Worm (Caenorhabditis elegans): Measurements from ENCODE around the gene rap-2.

The rap-2 gene

DNA sequence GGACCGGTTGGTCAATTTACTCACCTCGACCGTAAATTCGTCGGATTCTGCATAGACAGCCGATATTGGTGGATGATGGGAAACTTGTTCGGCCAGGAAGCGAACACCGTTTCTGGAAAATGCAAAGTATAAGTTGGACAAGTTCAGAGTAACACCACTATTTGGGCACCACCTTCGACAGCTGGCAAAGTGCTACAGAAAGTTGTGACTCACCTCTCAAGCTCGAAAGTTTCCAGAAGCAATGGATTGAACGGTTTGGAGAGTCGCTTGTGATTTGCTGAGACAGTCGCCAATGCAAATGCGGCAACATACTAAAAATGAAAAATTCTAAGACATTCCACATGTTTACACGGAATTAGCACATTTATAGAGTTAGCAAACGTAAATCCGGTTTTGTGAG lies 50.6 kb downstream of the rap-2 start:
- no peak for TF ChIP-seq ztf-11 (tag; optimal IDR thresholded peaks at IDR 0.05)
- TF ChIP-seq dpl-1 (GFP tag; optimal IDR thresholded peaks at IDR 0.05) = no peak
- TF ChIP-seq aha-1 (tag) = peak; percentile 90

DNA sequence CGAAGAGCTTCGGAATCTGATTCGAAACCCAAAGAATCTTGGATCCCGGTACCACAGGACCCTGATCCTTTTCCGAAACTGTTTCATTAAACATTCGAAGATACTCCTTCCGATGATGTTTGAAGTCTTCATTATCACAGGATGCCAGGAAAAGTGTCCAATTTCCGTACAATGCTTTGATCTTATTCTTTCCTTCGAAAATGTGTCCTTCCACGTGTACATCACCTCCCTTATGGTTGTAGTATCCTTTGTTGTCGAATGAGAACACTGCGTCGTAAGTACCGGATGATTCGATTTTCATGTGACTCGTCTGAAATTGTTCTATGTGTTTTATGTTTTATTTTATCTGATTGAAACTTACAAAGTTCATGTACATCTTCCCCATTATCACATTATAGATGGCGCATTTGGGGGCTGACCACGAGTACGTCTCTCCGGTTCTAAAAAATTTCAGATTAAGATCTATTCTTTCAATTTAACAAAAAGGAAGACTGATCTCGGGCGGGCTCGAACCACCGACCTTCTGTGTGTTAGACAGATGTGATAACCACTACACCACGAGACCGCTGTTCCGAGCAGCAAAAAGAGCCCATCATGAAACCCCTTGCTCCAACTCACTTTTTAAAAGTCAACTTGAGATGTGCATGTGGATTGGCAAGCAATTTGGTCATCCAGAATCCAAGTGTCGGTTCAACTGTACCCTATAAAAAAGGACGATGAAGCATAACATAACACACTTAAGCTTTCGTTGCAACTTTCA lies 51.2 kb downstream of the rap-2 start:
- no peak for TF ChIP-seq F37D6.2 (tag; optimal IDR thresholded peaks at IDR 0.05)
- TF ChIP-seq mes-2 (tag; optimal IDR thresholded peaks at IDR 0.05; ENCODE audit: poor library complexity, severe bottlenecking) = peak; percentile 26
- TF ChIP-seq lin-38 (GFP tag; IDR thresholded peaks at IDR 0.05) = peak; percentile 66
- peak; percentile 60 for TF ChIP-seq vab-7 (GFP tag; IDR thresholded peaks at IDR 0.05)
- TF ChIP-seq hlh-11 (tag; optimal IDR thresholded peaks at IDR 0.05) = peak; percentile 16
- TF ChIP-seq lim-7 (GFP tag; IDR thresholded peaks at IDR 0.05) = 0 out of 2 replicates have a peak, but pooled peaks have one; percentile 15
- 0 out of 2 replicates have a peak, but pooled peaks have one; percentile 33 for TF ChIP-seq pha-4 (GFP tag; IDR thresholded peaks at IDR 0.05)
- TF ChIP-seq pha-4 (tag; optimal IDR thresholded peaks at IDR 0.05) = no peak
- peak; percentile 17 for TF ChIP-seq T20F7.1 (GFP tag; optimal IDR thresholded peaks at IDR 0.05)
- TF ChIP-seq snpc-1.2 (GFP tag; IDR thresholded peaks at IDR 0.05) = 0 out of 2 replicates have a peak, but pooled peaks have one; percentile 43
- peak; percentile 21 for TF ChIP-seq spr-1 (tag; optimal IDR thresholded peaks at IDR 0.05)
- peak in 1 of 2 experiments; percentile 60 for TF ChIP-seq unc-62 (GFP tag; optimal IDR thresholded peaks at IDR 0.05 in 1 of 2)
- no peak for TF ChIP-seq unc-62 (tag; optimal IDR thresholded peaks at IDR 0.05)
- 0 out of 2 replicates have a peak, but pooled peaks have one; percentile 14 for TF ChIP-seq nhr-42 (GFP tag; IDR thresholded peaks at IDR 0.05)
- TF ChIP-seq zfp-3 (GFP tag; conservative IDR thresholded peaks at IDR 0.05) = no peak
- TF ChIP-seq ceh-44 (GFP tag; IDR thresholded peaks at IDR 0.05) = 0 out of 2 replicates have a peak, but pooled peaks have one; percentile 19
- TF ChIP-seq zip-2 (tag; optimal IDR thresholded peaks at IDR 0.05) = no peak
- TF ChIP-seq ceh-82 (tag; optimal IDR thresholded peaks at IDR 0.05) = no peak
- TF ChIP-seq nhr-48 (tag; optimal IDR thresholded peaks at IDR 0.05) = peak; percentile 40
- peak; percentile 41; the same call in 1 of the 2 replicates for TF ChIP-seq dmd-8 (GFP tag; IDR thresholded peaks at IDR 0.05)
- peak; percentile 46 for TF ChIP-seq gei-8 (GFP tag; optimal IDR thresholded peaks at IDR 0.05)
- peak; percentile 29 for TF ChIP-seq hlh-30 (tag; optimal IDR thresholded peaks at IDR 0.05; ENCODE audit: insufficient read depth)
- peak; percentile 46 for TF ChIP-seq aha-1 (tag)
- peak; percentile 17; the same call in 1 of the 2 replicates for TF ChIP-seq hmg-1.1 (GFP tag; IDR thresholded peaks at IDR 0.05)
- peak; percentile 40; the same call in 1 of the 2 replicates for TF ChIP-seq T26A8.4 (GFP tag; IDR thresholded peaks at IDR 0.05)
- no peak for TF ChIP-seq cey-2 (tag; optimal IDR thresholded peaks at IDR 0.05; ENCODE audit: borderline replicate concordance, insufficient read depth)
- TF ChIP-seq nhr-102 (tag; optimal IDR thresholded peaks at IDR 0.05) = no peak

DNA sequence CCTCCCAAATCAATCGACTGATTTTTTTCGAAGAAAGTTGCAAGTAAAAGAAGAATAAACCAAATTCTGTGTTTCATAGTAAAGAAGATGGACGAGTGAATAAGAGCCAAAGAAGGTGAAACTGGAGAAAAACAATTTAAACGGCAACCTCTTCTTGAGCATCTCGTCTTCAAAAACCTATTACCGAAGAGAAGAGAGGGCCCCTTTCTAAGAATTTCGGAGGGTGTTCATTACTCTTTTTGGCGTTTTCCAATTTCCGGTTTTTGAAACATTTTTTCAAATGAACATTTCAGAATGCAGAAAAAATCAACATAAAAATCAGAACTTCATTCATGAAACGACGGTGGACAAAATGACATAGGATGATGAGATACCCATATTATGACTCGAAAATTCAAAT lies 52.3 kb downstream of the rap-2 start, which contains the start of gene nmr-2:
Gene nmr-2 (minus strand): TSS at position 101 of the 400 bp plus-strand sequence.
- TF ChIP-seq arid-1 (GFP tag; conservative IDR thresholded peaks at IDR 0.05) = no peak
- TF ChIP-seq skn-1 (tag; optimal IDR thresholded peaks at IDR 0.05) = no peak
- peak; percentile 42 for TF ChIP-seq ama-1 (optimal IDR thresholded peaks at IDR 0.05)
- TF ChIP-seq php-3 (GFP tag; IDR thresholded peaks at IDR 0.05) = no peak

All from whole organism, L4 larva.